Worm (Caenorhabditis elegans): ENCODE results near the gene ric-7.
"Not testable (repeated sequence)": the region's sequence is repeated elsewhere in the genome, so short reads cannot be mapped to it uniquely, and the experiment has no call there.

ric-7 gene

ce11 chrV:14055097-14055496, 49.4 kb upstream of the ric-7 start (continued):
- TF ChIP-seq aptf-2 (GFP tag; conservative IDR thresholded peaks at IDR 0.05): peak; percentile 91
- peak; percentile 72 for TF ChIP-seq gei-17 (GFP tag; optimal IDR thresholded peaks at IDR 0.05)

- TF ChIP-seq madf-6, Y56A3A.18, F33H1.4 (GFP tag; IDR thresholded peaks at IDR 0.05): not testable (repeated sequence)
Observed at ce11 chrV:14049274-14049673, 43.6 kb upstream of the ric-7 start, which contains the start of gene F58D12.1. Gene F58D12.1, plus strand, starts transcription at chrV:14049574.

DNA sequence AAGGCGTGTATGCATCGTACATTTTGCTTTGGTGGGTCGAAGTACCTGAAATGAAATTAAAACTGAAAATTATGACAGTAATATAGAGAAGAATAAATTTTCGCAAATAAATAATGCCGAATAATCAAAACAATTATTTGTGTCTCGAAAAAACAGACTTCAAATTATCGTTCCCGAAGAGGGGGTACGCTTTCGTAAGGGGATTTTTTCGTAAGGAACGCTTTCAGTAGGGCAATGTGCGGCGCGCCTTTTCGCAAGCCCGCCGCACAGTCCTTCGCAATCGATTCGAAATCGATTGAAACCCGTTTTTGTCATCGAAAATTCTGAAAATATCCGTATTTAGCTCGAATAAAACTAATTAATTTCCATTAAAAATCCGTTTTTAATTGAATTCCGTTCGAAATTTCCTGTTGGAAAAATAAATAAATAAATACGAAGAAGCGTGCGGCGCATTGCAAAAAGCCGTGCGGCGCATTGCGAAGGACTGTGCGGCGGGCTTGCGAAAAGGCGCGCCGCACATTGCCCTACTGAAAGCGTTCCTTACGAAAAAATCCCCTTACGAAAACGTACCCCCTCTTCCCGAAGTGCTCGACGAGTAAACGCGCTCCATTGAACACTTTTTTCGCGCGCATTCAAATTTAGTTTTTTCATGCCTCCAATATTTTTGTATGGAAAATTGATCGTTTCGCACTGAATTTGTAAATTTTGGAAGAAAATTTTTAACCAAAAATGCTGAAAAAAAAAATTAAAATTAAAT, 32.8 kb upstream of the ric-7 start, which contains the start of gene vps-39:
Gene vps-39, minus strand, starts transcription at position 51 of the 757 bp plus-strand sequence.
- peak; percentile 92 for TF ChIP-seq Y53G8AR.9 (GFP tag; conservative IDR thresholded peaks at IDR 0.05)
- peak; percentile 98 for TF ChIP-seq pbrm-1 (GFP tag; IDR thresholded peaks at IDR 0.05)
- peak; percentile 82 for TF ChIP-seq attf-3 (GFP tag; conservative IDR thresholded peaks at IDR 0.05)
- TF ChIP-seq F37B4.10 (GFP tag; IDR thresholded peaks at IDR 0.05): 0 out of 2 replicates have a peak, but pooled peaks have one; percentile 86
- peak; percentile 92 for TF ChIP-seq egl-44 (GFP tag; IDR thresholded peaks at IDR 0.05)
- 0 out of 2 replicates have a peak, but pooled peaks have one; percentile 39 for TF ChIP-seq B0336.3 (GFP tag; IDR thresholded peaks at IDR 0.05)
- TF ChIP-seq ztf-6 (GFP tag; IDR thresholded peaks at IDR 0.05): peak; percentile 84
- TF ChIP-seq sea-2 (GFP tag; IDR thresholded peaks at IDR 0.05): peak; percentile 87; the same call in 1 of the 2 replicates
- TF ChIP-seq ceh-27 (GFP tag; optimal IDR thresholded peaks at IDR 0.05): peak; percentile 31
- peak; percentile 25 for TF ChIP-seq ztf-26 (tag; optimal IDR thresholded peaks at IDR 0.05)
- TF ChIP-seq lin-26 (GFP tag; IDR thresholded peaks at IDR 0.05): peak; percentile 82
- peak; percentile 91 for TF ChIP-seq ztf-25 (GFP tag; IDR thresholded peaks at IDR 0.05)
- TF ChIP-seq aptf-3 (GFP tag; IDR thresholded peaks at IDR 0.05): peak; percentile 79; the same call in 1 of the 2 replicates
- peak; percentile 83; the same call in 1 of the 2 replicates for TF ChIP-seq cebp-2 (GFP tag; IDR thresholded peaks at IDR 0.05)
- TF ChIP-seq ekl-4 (GFP tag; IDR thresholded peaks at IDR 0.05): peak; percentile 96
- TF ChIP-seq lir-1 (GFP tag; conservative IDR thresholded peaks at IDR 0.05): peak; percentile 69
- TF ChIP-seq tbp1 (GFP tag; optimal IDR thresholded peaks at IDR 0.05): peak; percentile 9
- TF ChIP-seq rcor-1 (GFP tag; IDR thresholded peaks at IDR 0.05): peak; percentile 96
- peak; percentile 96 for TF ChIP-seq Y95B8A.8 (GFP tag; IDR thresholded peaks at IDR 0.05)
- peak; percentile 61 for TF ChIP-seq lin-40 (tag; optimal IDR thresholded peaks at IDR 0.05)
- TF ChIP-seq mcd-1 (GFP tag; IDR thresholded peaks at IDR 0.05): peak; percentile 100
- not testable (repeated sequence) for TF ChIP-seq snpc-4 (GFP tag; optimal IDR thresholded peaks at IDR 0.05); rpc-1 (tag; optimal IDR thresholded peaks at IDR 0.05)
- peak in 2 of 4 experiments; percentile 61 to 67 for TF ChIP-seq snpc-4 (tag; optimal IDR thresholded peaks at IDR 0.05)
- peak; percentile 82; the same call in 1 of the 2 replicates for TF ChIP-seq Y79H2A.3 (GFP tag; conservative IDR thresholded peaks at IDR 0.05)
- peak; percentile 81 for TF ChIP-seq B0019.2 (GFP tag; conservative IDR thresholded peaks at IDR 0.05)
- TF ChIP-seq C17E4.6 (GFP tag; IDR thresholded peaks at IDR 0.05): peak; percentile 94
- peak; percentile 98 for TF ChIP-seq ztf-28 (GFP tag; IDR thresholded peaks at IDR 0.05)
- peak; percentile 99 for TF ChIP-seq dox-1 (GFP tag; IDR thresholded peaks at IDR 0.05)
- peak; percentile 82 for TF ChIP-seq F33H1.4 (GFP tag; IDR thresholded peaks at IDR 0.05)
- TF ChIP-seq Y67H2A.10 (GFP tag; conservative IDR thresholded peaks at IDR 0.05): peak; percentile 91
- peak; percentile 12 for TF ChIP-seq lsl-1 (GFP tag; optimal IDR thresholded peaks at IDR 0.05)
- TF ChIP-seq lin-54 (GFP tag; optimal IDR thresholded peaks at IDR 0.05): peak; percentile 69
- peak; percentile 97 for TF ChIP-seq aptf-2 (GFP tag; conservative IDR thresholded peaks at IDR 0.05)
- TF ChIP-seq D2030.7 (GFP tag; IDR thresholded peaks at IDR 0.05): peak; percentile 98
- peak; percentile 22 for TF ChIP-seq ztf-18 (tag; optimal IDR thresholded peaks at IDR 0.05)
- peak; percentile 99 for TF ChIP-seq C06A6.2 (GFP tag; conservative IDR thresholded peaks at IDR 0.05)
- TF ChIP-seq athp-1 (tag; optimal IDR thresholded peaks at IDR 0.05): peak; percentile 27
- peak; percentile 83 for TF ChIP-seq hsf-1 (GFP tag; IDR thresholded peaks at IDR 0.05)
- peak; percentile 23 for TF ChIP-seq rpc-1 (optimal IDR thresholded peaks at IDR 0.05)

Data from whole organism, young adult.